Fruit fly (Drosophila melanogaster) whole organism, embryonic: ENCODE results near the gene Cyp4ac3.
A peak's percentile ranks its signal among the peaks of the same experiment; 100 is the strongest.

Experiments used
- Antp ChIP-seq: fragments of 200-800 bp; sonication (Bioruptor generic); optimal IDR thresholded peaks from 3 replicates; lab custom pipeline; 2016; ENCODE audit warnings: missing biosample characterization, missing genetic modification characterization
- Blimp-1 ChIP-seq: fragments of 200-800 bp; sonication (Bioruptor generic); optimal IDR thresholded peaks from 3 replicates; lab custom pipeline; 2018; ENCODE audit warnings: missing biosample characterization, missing genetic modification characterization, mild to moderate bottlenecking, moderate library complexity, missing genetic modification reagents
- CG10543 ChIP-seq: fragments of 200-800 bp; sonication (Bioruptor generic); optimal IDR thresholded peaks from 3 replicates; lab custom pipeline; 2017; ENCODE audit warnings: missing biosample characterization, mild to moderate bottlenecking, missing genetic modification characterization, moderate library complexity
- CG11398 ChIP-seq: fragments of 200-800 bp; sonication (Bioruptor generic); optimal IDR thresholded peaks from 2 replicates; lab custom pipeline; 2016; ENCODE audit warnings: missing biosample characterization, missing genetic modification characterization
- CG12391 ChIP-seq: fragments of 200-800 bp; sonication (Bioruptor generic); optimal IDR thresholded peaks from 3 replicates; lab custom pipeline; 2018; ENCODE audit warnings: missing biosample characterization, mild to moderate bottlenecking, missing genetic modification characterization, moderate library complexity
- CG14710 ChIP-seq: fragments of 200-800 bp; sonication (Bioruptor generic); optimal IDR thresholded peaks from 3 replicates; lab custom pipeline; 2019; ENCODE audit warnings: missing biosample characterization, mild to moderate bottlenecking, missing genetic modification characterization, moderate library complexity
- CG14860 ChIP-seq: fragments of 200-800 bp; sonication (Bioruptor generic); IDR thresholded peaks from 3 replicates; pipeline ENCODE4 v1.3.6; 2022; ENCODE audit warnings: missing biosample characterization, missing genetic modification characterization; ENCODE audit not compliant: partially characterized antibody
- CG15073 ChIP-seq: fragments of 200-800 bp; sonication (Bioruptor generic); optimal IDR thresholded peaks from 2 replicates; lab custom pipeline; 2016; ENCODE audit warnings: missing biosample characterization, missing genetic modification characterization
- CG17186 ChIP-seq: fragments of 200-800 bp; sonication (Bioruptor generic); optimal IDR thresholded peaks from 3 replicates; lab custom pipeline; 2017; ENCODE audit warnings: missing biosample characterization, missing genetic modification reagents, missing genetic modification characterization
- CG17328 ChIP-seq: fragments of 200-800 bp; sonication (Bioruptor generic); IDR thresholded peaks from 2 replicates; pipeline ENCODE4 v1.3.6; 2022; ENCODE audit warnings: missing biosample characterization, missing genetic modification characterization
- CG17361 ChIP-seq: fragments of 200-800 bp; sonication (Bioruptor generic); IDR thresholded peaks from 3 replicates; pipeline ENCODE4 v1.3.6; 2022; ENCODE audit warnings: missing biosample characterization, missing genetic modification characterization
- CG30403 ChIP-seq: fragments of 200-800 bp; sonication (Bioruptor generic); optimal IDR thresholded peaks from 3 replicates; lab custom pipeline; 2016; ENCODE audit warnings: missing biosample characterization, missing genetic modification characterization
- CG31388 ChIP-seq: fragments of 200-800 bp; sonication (Bioruptor generic); optimal IDR thresholded peaks from 2 replicates; lab custom pipeline; 2016; ENCODE audit warnings: missing biosample characterization, missing genetic modification characterization
- CG3163 ChIP-seq: fragments of 200-800 bp; sonication (Bioruptor generic); optimal IDR thresholded peaks from 3 replicates; lab custom pipeline; 2016; ENCODE audit warnings: missing biosample characterization, missing genetic modification characterization
- CG32532 ChIP-seq: fragments of 200-800 bp; sonication (Bioruptor generic); IDR thresholded peaks from 2 replicates; pipeline ENCODE4 v1.3.6; 2022; ENCODE audit warnings: missing biosample characterization, missing genetic modification characterization
- CG4854 ChIP-seq: fragments of 200-800 bp; sonication (Bioruptor generic); optimal IDR thresholded peaks from 2 replicates; lab custom pipeline; 2016; ENCODE audit warnings: missing biosample characterization, missing genetic modification characterization, inconsistent platforms
- CG6854 ChIP-seq: fragments of 200-800 bp; sonication (Bioruptor generic); optimal IDR thresholded peaks from 3 replicates; lab custom pipeline; 2017; ENCODE audit warnings: missing biosample characterization, mild to moderate bottlenecking, missing genetic modification characterization
- CG9932 ChIP-seq: fragments of 200-800 bp; sonication (Bioruptor generic); IDR thresholded peaks from 2 replicates; pipeline ENCODE4 v1.3.6; 2022; ENCODE audit warnings: missing biosample characterization, missing genetic modification characterization
- Chrac-16 ChIP-seq: fragments of 200-800 bp; sonication (Bioruptor generic); optimal IDR thresholded peaks from 3 replicates; lab custom pipeline; 2016; ENCODE audit warnings: missing biosample characterization, missing genetic modification characterization
- Doc3 ChIP-seq: fragments of 200-800 bp; sonication (Bioruptor generic); IDR thresholded peaks from 3 replicates; pipeline ENCODE4 v1.3.6; 2022; ENCODE audit warnings: missing biosample characterization, missing genetic modification characterization; ENCODE audit not compliant: partially characterized antibody
- Dp ChIP-seq: fragments of 200-800 bp; sonication (Bioruptor generic); optimal IDR thresholded peaks from 2 replicates; lab custom pipeline; 2018; ENCODE audit warnings: missing biosample characterization, mild to moderate bottlenecking, missing genetic modification characterization, moderate library complexity
- HmgD ChIP-seq: fragments of 200-800 bp; sonication (Bioruptor generic); optimal IDR thresholded peaks from 3 replicates; lab custom pipeline; 2016; ENCODE audit warnings: missing biosample characterization, missing genetic modification characterization
- Hr39 ChIP-seq: fragments of >200 bp; optimal IDR thresholded peaks from 2 replicates; lab custom pipeline; 2017
- Hsf ChIP-seq: fragments of 200-800 bp; sonication (Bioruptor generic); optimal IDR thresholded peaks from 3 replicates; lab custom pipeline; 2016; ENCODE audit warnings: missing biosample characterization, missing genetic modification characterization
- MTF-1 ChIP-seq: fragments of 200-800 bp; sonication (Bioruptor generic); optimal IDR thresholded peaks from 2 replicates; lab custom pipeline; 2018; ENCODE audit warnings: missing biosample characterization, mild to moderate bottlenecking, missing genetic modification characterization, borderline replicate concordance
- Max ChIP-seq: fragments of 200-800 bp; sonication (Bioruptor generic); optimal IDR thresholded peaks from 2 replicates; lab custom pipeline; 2016; ENCODE audit warnings: missing biosample characterization, mild to moderate bottlenecking, missing genetic modification characterization
- Scr ChIP-seq: fragments of 200-800 bp; sonication (Bioruptor generic); IDR thresholded peaks from 2 replicates; pipeline ENCODE4 v1.3.6; 2022; ENCODE audit warnings: missing biosample characterization, missing genetic modification characterization; ENCODE audit not compliant: partially characterized antibody
- Side ChIP-seq: fragments of 200-800 bp; sonication (Bioruptor generic); optimal IDR thresholded peaks from 2 replicates; lab custom pipeline; 2016; ENCODE audit warnings: missing biosample characterization, missing genetic modification characterization
- Sry-β ChIP-seq: fragments of 200-800 bp; sonication (Bioruptor generic); optimal IDR thresholded peaks from 2 replicates; lab custom pipeline; 2018; ENCODE audit warnings: missing biosample characterization, mild to moderate bottlenecking, missing genetic modification characterization, moderate library complexity
- Sry-δ ChIP-seq: fragments of 200-800 bp; sonication (Bioruptor generic); optimal IDR thresholded peaks from 2 replicates; lab custom pipeline; 2016; ENCODE audit warnings: missing biosample characterization, missing genetic modification characterization
- ab ChIP-seq: fragments of 200-800 bp; sonication (Bioruptor generic); optimal IDR thresholded peaks from 2 replicates; lab custom pipeline; 2016; ENCODE audit warnings: missing biosample characterization, missing genetic modification characterization
- abd-A ChIP-seq: fragments of 200-800 bp; sonication (Bioruptor generic); optimal IDR thresholded peaks from 3 replicates; lab custom pipeline; 2019; ENCODE audit warnings: missing biosample characterization, mild to moderate bottlenecking, missing genetic modification characterization, moderate library complexity
- aop ChIP-seq: fragments of 200-800 bp; sonication (Bioruptor generic); IDR thresholded peaks from 2 replicates; pipeline ENCODE4 v1.3.6; 2022; ENCODE audit warnings: missing biosample characterization, missing genetic modification characterization
- bcd ChIP-seq: fragments of 200-800 bp; sonication (Bioruptor generic); optimal IDR thresholded peaks from 2 replicates; lab custom pipeline; 2017; ENCODE audit warnings: missing biosample characterization, mild to moderate bottlenecking, missing genetic modification characterization
- chif ChIP-seq, 2 experiments: fragments of 200-800 bp; sonication (Bioruptor generic); optimal IDR thresholded peaks; 3 replicates each; lab custom pipeline; 2016; ENCODE audit warnings: missing biosample characterization in 2 of 2, missing genetic modification characterization in 2 of 2
- crc ChIP-seq: fragments of 200-800 bp; sonication (Bioruptor generic); optimal IDR thresholded peaks from 2 replicates; lab custom pipeline; 2016; ENCODE audit warnings: missing biosample characterization, missing genetic modification characterization
- dm ChIP-seq: fragments of 200-800 bp; sonication (Bioruptor generic); optimal IDR thresholded peaks from 3 replicates; lab custom pipeline; 2016; ENCODE audit warnings: missing biosample characterization, missing genetic modification characterization
- dpn ChIP-seq, 2 experiments: fragments of 200-800 bp; sonication (Bioruptor generic); optimal IDR thresholded peaks; 3 replicates each; lab custom pipeline; 2016; ENCODE audit warnings: missing biosample characterization in 2 of 2, missing genetic modification characterization in 2 of 2
- dysf ChIP-seq: fragments of 200-800 bp; sonication (Bioruptor generic); IDR thresholded peaks from 3 replicates; pipeline ENCODE4 v1.3.6; 2022; ENCODE audit warnings: missing biosample characterization, missing genetic modification characterization
- ewg ChIP-seq: fragments of 200-800 bp; sonication (Bioruptor generic); optimal IDR thresholded peaks from 3 replicates; lab custom pipeline; 2017; ENCODE audit warnings: mild to moderate bottlenecking, missing biosample characterization, missing genetic modification reagents, missing genetic modification characterization
- fd3F ChIP-seq: fragments of 200-800 bp; sonication (Bioruptor generic); optimal IDR thresholded peaks from 2 replicates; lab custom pipeline; 2018; ENCODE audit warnings: missing biosample characterization, mild to moderate bottlenecking, missing genetic modification characterization, moderate library complexity
- fd64A ChIP-seq: fragments of 200-800 bp; sonication (Bioruptor generic); optimal IDR thresholded peaks from 3 replicates; lab custom pipeline; 2018; ENCODE audit warnings: missing biosample characterization, mild to moderate bottlenecking, missing genetic modification characterization
- fu2 ChIP-seq: fragments of 200-800 bp; sonication (Bioruptor generic); optimal IDR thresholded peaks from 2 replicates; lab custom pipeline; 2016; ENCODE audit warnings: missing biosample characterization, missing genetic modification characterization
- hbn ChIP-seq: fragments of 200-800 bp; sonication (Bioruptor generic); IDR thresholded peaks from 2 replicates; pipeline ENCODE4 v1.3.6; 2022; ENCODE audit warnings: missing biosample characterization, missing genetic modification characterization; ENCODE audit not compliant: partially characterized antibody
- inv ChIP-seq: fragments of 200-800 bp; sonication (Bioruptor generic); IDR thresholded peaks from 2 replicates; pipeline ENCODE4 v1.3.6; 2022; ENCODE audit warnings: missing biosample characterization, missing genetic modification characterization; ENCODE audit not compliant: partially characterized antibody
- kah ChIP-seq: fragments of 200-800 bp; sonication (Bioruptor generic); optimal IDR thresholded peaks from 2 replicates; lab custom pipeline; 2018; ENCODE audit warnings: missing biosample characterization, mild to moderate bottlenecking, missing genetic modification characterization
- salm ChIP-seq: fragments of 200-800 bp; sonication (Bioruptor generic); optimal IDR thresholded peaks from 2 replicates; lab custom pipeline; 2018; ENCODE audit warnings: missing biosample characterization, mild to moderate bottlenecking, missing genetic modification characterization
- sna ChIP-seq: fragments of 200-800 bp; sonication (Bioruptor generic); IDR thresholded peaks from 2 replicates; pipeline ENCODE4 v1.3.6; 2022; ENCODE audit warnings: missing biosample characterization, missing genetic modification characterization; ENCODE audit not compliant: partially characterized antibody
- tll ChIP-seq, 2 experiments: fragments of 200-800 bp in 1 of 2; fragments of >200 bp in 1 of 2; sonication (Bioruptor generic) in 1 of 2; optimal IDR thresholded peaks; 2 replicates each; lab custom pipeline; 2017 to 2019; ENCODE audit warnings: missing biosample characterization in 2 of 2, missing genetic modification characterization in 2 of 2, mild to moderate bottlenecking in 1 of 2, moderate library complexity in 1 of 2
- ttk ChIP-seq: fragments of 200-800 bp; sonication (Bioruptor generic); IDR thresholded peaks from 2 replicates; pipeline ENCODE4 v2.1.2; 2022; ENCODE audit warnings: missing biosample characterization, missing genetic modification characterization
- vfl ChIP-seq: fragments of 200-800 bp; sonication (Bioruptor generic); optimal IDR thresholded peaks from 2 replicates; lab custom pipeline; 2016; ENCODE audit warnings: missing biosample characterization, missing genetic modification characterization

Gene Cyp4ac3

DNA sequence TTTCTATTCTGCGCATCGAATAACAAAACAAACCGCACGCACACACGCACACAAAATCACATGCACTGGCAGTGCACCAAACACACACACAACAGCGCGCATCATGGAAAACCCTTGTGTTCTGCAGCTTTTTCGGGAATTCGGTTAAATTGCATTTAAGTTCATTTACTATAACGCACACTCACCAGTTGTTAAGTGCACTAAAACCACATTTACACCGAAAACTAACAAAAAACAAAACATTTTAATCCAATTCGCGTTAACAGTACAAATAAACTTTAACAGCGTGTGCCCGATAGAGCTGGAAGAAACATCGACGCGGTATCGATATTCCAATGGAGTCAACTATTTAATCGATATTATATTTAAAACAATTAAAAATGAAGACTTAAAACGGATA lies 2.8 kb downstream of the Cyp4ac3 start, which contains the start of gene tkv (continued):
- no peak for TF ChIP-seq CG10543
- TF ChIP-seq CG17186 (GFP tag; lab: Kevin White, UChicago) = peak; percentile 97
- no peak for TF ChIP-seq ewg (GFP tag; lab: Kevin White, UChicago)
- no peak for TF ChIP-seq vfl
- TF ChIP-seq Antp (GFP tag; lab: Kevin White, UChicago) = no peak
- no peak for TF ChIP-seq CG9932 (GFP tag; lab: Robert Waterston, UW)
- peak in 1 of 2 experiments; percentile 50 for TF ChIP-seq tll (GFP tag; optimal IDR thresholded peaks at IDR 0.05; lab: Kevin White, UChicago)
- TF ChIP-seq chif (GFP tag; optimal IDR thresholded peaks at IDR 0.05; lab: Kevin White, UChicago) = no peak
- no peak for TF ChIP-seq CG12391
- TF ChIP-seq salm (tag; lab: Kevin White, UChicago) = no peak
- TF ChIP-seq CG14710 (tag; lab: Kevin White, UChicago) = no peak
- no peak for TF ChIP-seq dysf
- peak; percentile 74 for TF ChIP-seq sna (GFP tag; lab: Robert Waterston, UW)
- peak; percentile 87 for TF ChIP-seq Scr
- TF ChIP-seq Hsf (GFP tag; lab: Kevin White, UChicago) = no peak
- peak; percentile 76 for TF ChIP-seq hbn
- TF ChIP-seq Dp (GFP tag; lab: Kevin White, UChicago) = peak; percentile 29
- TF ChIP-seq Hr39 (lab: Kevin White, UChicago) = no peak
- TF ChIP-seq CG30403 (GFP tag; lab: Kevin White, UChicago) = no peak
- TF ChIP-seq kah (GFP tag; lab: Kevin White, UChicago) = no peak
- TF ChIP-seq inv (GFP tag; lab: Robert Waterston, UW) = peak; percentile 83
- TF ChIP-seq Side (GFP tag; lab: Kevin White, UChicago) = no peak
- no peak for TF ChIP-seq dpn (GFP tag; optimal IDR thresholded peaks at IDR 0.05; lab: Kevin White, UChicago)
- TF ChIP-seq CG4854 (GFP tag; lab: Kevin White, UChicago) = no peak
- no peak for TF ChIP-seq Chrac-16
- TF ChIP-seq fu2 (GFP tag; lab: Kevin White, UChicago) = no peak
- no peak for TF ChIP-seq ab (GFP tag; lab: Kevin White, UChicago)
- peak; percentile 66 for TF ChIP-seq CG14860 (GFP tag; lab: Robert Waterston, UW)
- no peak for TF ChIP-seq bcd (GFP tag; lab: Kevin White, UChicago)
- TF ChIP-seq CG32532 (GFP tag; lab: Robert Waterston, UW) = no peak
- no peak for TF ChIP-seq fd3F (GFP tag; lab: Kevin White, UChicago)
- no peak for TF ChIP-seq CG15073 (GFP tag; lab: Kevin White, UChicago)
- no peak for TF ChIP-seq MTF-1 (GFP tag; lab: Kevin White, UChicago)
- no peak for TF ChIP-seq Sry-β (GFP tag; lab: Kevin White, UChicago)
- TF ChIP-seq CG6854 (GFP tag; lab: Kevin White, UChicago) = no peak
- no peak for TF ChIP-seq HmgD (GFP tag; lab: Kevin White, UChicago)
- TF ChIP-seq Doc3 (GFP tag; lab: Robert Waterston, UW) = peak; percentile 68
- TF ChIP-seq CG17328 = no peak
- TF ChIP-seq Sry-δ (GFP tag; lab: Kevin White, UChicago) = peak; percentile 69
- TF ChIP-seq CG17361 (GFP tag; lab: Robert Waterston, UW) = no peak
- TF ChIP-seq CG3163 (GFP tag; lab: Kevin White, UChicago) = no peak
- TF ChIP-seq CG11398 (GFP tag; lab: Kevin White, UChicago) = no peak
- no peak for TF ChIP-seq ttk (GFP tag; lab: Robert Waterston, UW)
- no peak for TF ChIP-seq aop (GFP tag; lab: Robert Waterston, UW)
- TF ChIP-seq Blimp-1 = no peak
- no peak for TF ChIP-seq crc (GFP tag; lab: Kevin White, UChicago)
- no peak for TF ChIP-seq CG31388 (GFP tag; lab: Kevin White, UChicago)
- no peak for TF ChIP-seq fd64A (GFP tag; lab: Kevin White, UChicago)
- no peak for TF ChIP-seq Max (GFP tag; lab: Kevin White, UChicago)
- TF ChIP-seq abd-A (tag; lab: Kevin White, UChicago) = no peak
- no peak for TF ChIP-seq dm (GFP tag; lab: Kevin White, UChicago)
